Worm (Caenorhabditis elegans): ENCODE results near the gene cth-2.
"Not testable (repeated sequence)": the region's sequence is repeated elsewhere in the genome, so short reads cannot be mapped to it uniquely, and the experiment has no call there.

Gene cth-2

ce11 chrII:7057860-7058259 lies at the start of gene cth-2:
Gene cth-2 (minus strand): TSS chrII:7057960.
- TF ChIP-seq him-1 (tag; optimal IDR thresholded peaks at IDR 0.05) (no peak), W03F9.2 (tag; optimal IDR thresholded peaks at IDR 0.05) (no peak), dao-5 (tag; optimal IDR thresholded peaks at IDR 0.05) (no peak)

- no peak for TF ChIP-seq W03F9.2 (tag; optimal IDR thresholded peaks at IDR 0.05)
- TF ChIP-seq him-1 (tag; optimal IDR thresholded peaks at IDR 0.05), result no peak
- no peak for TF ChIP-seq dao-5 (tag; optimal IDR thresholded peaks at IDR 0.05)
Measured at ce11 chrII:7106313-7106712, 48.6 kb upstream of the cth-2 start.

- peak; percentile 86 for TF ChIP-seq W03F9.2 (tag; optimal IDR thresholded peaks at IDR 0.05)
- no peak for TF ChIP-seq dao-5 (tag; optimal IDR thresholded peaks at IDR 0.05)
- TF ChIP-seq him-1 (tag; optimal IDR thresholded peaks at IDR 0.05), result peak; percentile 37
Measured at ce11 chrII:7104794-7105613, 47.2 kb upstream of the cth-2 start, which contains the start of the genes farl-11 and rpl-33. Gene farl-11 (minus strand): TSS chrII:7105035. Gene rpl-33 (plus strand): TSS chrII:7105563.

DNA sequence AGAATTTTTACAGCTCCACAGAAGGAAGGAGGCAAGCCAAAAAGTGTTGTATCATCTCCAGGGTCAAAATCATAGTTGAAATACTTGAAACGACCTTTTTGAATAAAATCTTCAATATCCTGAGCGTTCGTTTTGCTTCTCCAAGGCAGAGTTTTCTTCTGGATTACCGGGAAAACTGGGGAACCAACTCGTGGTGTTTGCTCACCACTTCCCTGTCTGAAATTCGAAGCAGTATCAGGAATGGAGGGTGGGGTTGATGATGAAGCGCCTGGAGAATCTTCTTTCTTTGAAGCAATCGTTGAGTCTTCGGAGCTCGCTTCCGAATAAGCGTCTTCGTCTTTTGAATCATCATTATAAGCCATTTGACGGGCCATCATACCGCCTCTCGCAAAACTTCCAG lies 45.4 kb upstream of the cth-2 start:
- TF ChIP-seq W03F9.2 (tag; optimal IDR thresholded peaks at IDR 0.05) (no peak), dao-5 (tag; optimal IDR thresholded peaks at IDR 0.05) (no peak), him-1 (tag; optimal IDR thresholded peaks at IDR 0.05) (no peak)

DNA sequence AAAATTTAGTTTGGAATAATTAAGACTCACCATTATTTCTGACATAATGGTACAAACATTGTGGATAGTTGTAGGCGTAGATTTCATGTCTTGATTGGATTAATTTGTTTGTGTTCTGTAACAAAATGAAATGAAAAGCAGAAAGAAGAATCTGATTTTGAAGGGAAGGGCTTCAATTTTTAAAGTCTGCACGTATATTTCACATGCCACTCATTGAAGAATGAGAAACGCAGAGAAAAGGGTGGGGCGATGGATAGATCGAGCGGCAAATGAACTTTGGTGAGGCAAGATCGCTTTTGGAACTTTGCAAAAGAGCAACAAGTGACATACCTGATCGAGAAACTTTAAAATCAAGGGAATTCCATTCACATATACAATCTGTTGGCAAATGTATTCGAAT lies 44.5 kb upstream of the cth-2 start:
- no peak for TF ChIP-seq him-1 (tag; optimal IDR thresholded peaks at IDR 0.05)
- TF ChIP-seq dao-5 (tag; optimal IDR thresholded peaks at IDR 0.05), result no peak
- TF ChIP-seq W03F9.2 (tag; optimal IDR thresholded peaks at IDR 0.05), result no peak

ce11 chrII:7100838-7101237 lies 43.1 kb upstream of the cth-2 start, which contains the start of gene mmaa-1:
Gene mmaa-1 (minus strand): TSS chrII:7101165.
- TF ChIP-seq dao-5 (tag; optimal IDR thresholded peaks at IDR 0.05) (no peak), him-1 (tag; optimal IDR thresholded peaks at IDR 0.05) (no peak), W03F9.2 (tag; optimal IDR thresholded peaks at IDR 0.05) (no peak)

ce11 chrII:7099231-7099630 lies 41.5 kb upstream of the cth-2 start:
- TF ChIP-seq dao-5 (tag; optimal IDR thresholded peaks at IDR 0.05) (no peak), W03F9.2 (tag; optimal IDR thresholded peaks at IDR 0.05) (no peak), him-1 (tag; optimal IDR thresholded peaks at IDR 0.05) (no peak)

- TF ChIP-seq him-1 (tag; optimal IDR thresholded peaks at IDR 0.05) (no peak), W03F9.2 (tag; optimal IDR thresholded peaks at IDR 0.05) (no peak), dao-5 (tag; optimal IDR thresholded peaks at IDR 0.05) (no peak)
Measured at ce11 chrII:7098578-7098977, 40.8 kb upstream of the cth-2 start, which contains the start of gene mct-5. Gene mct-5 (minus strand): TSS chrII:7098593.

- TF ChIP-seq him-1 (tag; optimal IDR thresholded peaks at IDR 0.05), result no peak
- no peak for TF ChIP-seq W03F9.2 (tag; optimal IDR thresholded peaks at IDR 0.05)
- TF ChIP-seq dao-5 (tag; optimal IDR thresholded peaks at IDR 0.05), result no peak
Measured at ce11 chrII:7095970-7096369, 38.2 kb upstream of the cth-2 start.

ce11 chrII:7093339-7093821 lies 35.6 kb upstream of the cth-2 start, which contains the start of gene T02G5.3:
Gene T02G5.3 (plus strand): TSS chrII:7093389.
- TF ChIP-seq him-1 (tag; optimal IDR thresholded peaks at IDR 0.05), result no peak
- TF ChIP-seq W03F9.2 (tag; optimal IDR thresholded peaks at IDR 0.05), result no peak
- no peak for TF ChIP-seq dao-5 (tag; optimal IDR thresholded peaks at IDR 0.05)

- no peak for TF ChIP-seq him-1 (tag; optimal IDR thresholded peaks at IDR 0.05)
- TF ChIP-seq W03F9.2 (tag; optimal IDR thresholded peaks at IDR 0.05), result no peak
- no peak for TF ChIP-seq dao-5 (tag; optimal IDR thresholded peaks at IDR 0.05)
Measured at ce11 chrII:7090852-7091251, 33.1 kb upstream of the cth-2 start.

- TF ChIP-seq W03F9.2 (tag; optimal IDR thresholded peaks at IDR 0.05) (no peak), him-1 (tag; optimal IDR thresholded peaks at IDR 0.05) (no peak), dao-5 (tag; optimal IDR thresholded peaks at IDR 0.05) (no peak)
Measured at ce11 chrII:7090085-7090484, 32.3 kb upstream of the cth-2 start.

DNA sequence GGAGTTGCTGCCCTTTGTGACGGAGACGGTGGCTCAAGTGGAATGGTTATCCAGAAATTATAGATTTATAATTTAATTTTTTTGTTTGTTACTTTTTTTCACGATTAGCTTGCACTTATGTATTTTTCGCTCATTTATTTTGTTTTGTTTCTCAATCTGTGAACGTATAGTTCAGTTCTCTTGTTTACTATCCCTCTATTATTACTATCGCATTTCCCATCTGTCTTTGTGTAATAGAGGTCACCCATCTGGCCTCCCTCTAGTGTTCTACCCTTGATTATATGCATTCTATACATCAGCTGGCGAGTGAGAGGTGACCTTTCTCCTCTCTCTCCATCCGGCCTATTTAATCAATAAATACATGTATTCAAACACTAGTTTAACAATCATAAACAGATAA lies 26.3 kb upstream of the cth-2 start, which contains the start of the genes T02G5.14 and T02G5.15:
TSS of gene T02G5.14 (plus strand) at position 301 of the 400 bp plus-strand sequence.
TSS of gene T02G5.15 (plus strand) at position 301 of the 400 bp plus-strand sequence.
- not testable (repeated sequence) for TF ChIP-seq W03F9.2, him-1, dao-5 (tag; optimal IDR thresholded peaks at IDR 0.05)

DNA sequence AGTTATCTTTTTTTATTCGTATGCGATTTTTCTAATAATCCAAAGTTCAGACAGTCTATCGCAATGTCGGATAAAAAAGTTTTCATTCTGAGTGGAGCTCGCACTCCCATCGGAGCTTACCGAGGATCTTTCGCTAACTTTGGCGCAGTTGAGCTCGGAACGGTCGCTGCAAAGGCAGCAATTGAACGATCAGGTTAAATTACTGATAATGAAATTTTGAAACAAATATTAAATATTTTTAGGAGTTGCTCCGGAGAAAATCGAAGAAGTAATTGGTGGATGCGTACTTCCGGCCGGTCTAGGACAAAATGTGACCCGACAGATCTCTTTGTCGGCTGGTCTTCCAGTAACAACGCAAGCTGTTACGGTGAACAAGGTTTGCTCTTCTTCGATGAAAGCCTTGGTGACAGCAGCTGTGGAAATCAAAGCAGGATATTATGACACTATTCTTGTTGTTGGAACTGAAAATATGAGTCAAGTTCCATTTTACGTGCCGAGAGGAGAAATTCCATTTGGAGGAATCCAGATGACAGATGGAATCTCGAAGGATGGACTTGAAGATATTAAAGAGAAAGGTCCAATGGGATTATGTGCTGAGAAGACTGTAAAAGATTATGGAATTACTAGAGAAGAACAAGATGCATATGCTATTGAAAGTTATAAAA lies 17.9 kb upstream of the cth-2 start, which contains the start of gene T02G5.7:
TSS of gene T02G5.7 (plus strand) at position 51 of the 665 bp plus-strand sequence.
- TF ChIP-seq W03F9.2 (tag; optimal IDR thresholded peaks at IDR 0.05) (no peak), dao-5 (tag; optimal IDR thresholded peaks at IDR 0.05) (no peak), him-1 (tag; optimal IDR thresholded peaks at IDR 0.05) (no peak)
